Worm (Caenorhabditis elegans) whole organism, late embryonic: Measurements from ENCODE around the gene K04A8.19.

Experiments used
- C08G9.2 ChIP-seq: sonication (generic microtip); optimal IDR thresholded peaks from 2 replicates; lab custom pipeline; 2016; ENCODE audit warnings: mild to moderate bottlenecking, missing genetic modification characterization, moderate library complexity, missing compliant biosample characterization
- C38D4.7 ChIP-seq: fragments of 200-800 bp; sonication (Bioruptor generic); optimal IDR thresholded peaks from 2 replicates; lab custom pipeline; 2018; ENCODE audit warnings: mild to moderate bottlenecking, missing genetic modification characterization, moderate library complexity, missing compliant biosample characterization
- F13H6.1 ChIP-seq: sonication (generic microtip); optimal IDR thresholded peaks from 2 replicates; lab custom pipeline; 2016; ENCODE audit warnings: missing genetic modification characterization, missing compliant biosample characterization
- K02D7.2 ChIP-seq: sonication (generic microtip); optimal IDR thresholded peaks from 2 replicates; lab custom pipeline; 2017; ENCODE audit warnings: mild to moderate bottlenecking, missing genetic modification characterization, missing compliant biosample characterization
- T23F11.4 ChIP-seq: fragments of 200-800 bp; sonication (Bioruptor generic); optimal IDR thresholded peaks from 2 replicates; lab custom pipeline; 2018; ENCODE audit warnings: mild to moderate bottlenecking, missing genetic modification characterization, missing compliant biosample characterization
- Y22D7AL.16 ChIP-seq: sonication (generic microtip); optimal IDR thresholded peaks from 2 replicates; lab custom pipeline; 2016; ENCODE audit warnings: missing genetic modification characterization, missing compliant biosample characterization
- ama-1 ChIP-seq: fragments of 150-350 bp; optimal IDR thresholded peaks from 2 replicates; lab custom pipeline; 2014
- ceh-18 ChIP-seq: sonication (generic microtip); optimal IDR thresholded peaks from 2 replicates; lab custom pipeline; 2016; ENCODE audit warnings: missing genetic modification characterization, missing compliant biosample characterization
- ceh-2 ChIP-seq: sonication (generic microtip); optimal IDR thresholded peaks from 2 replicates; lab custom pipeline; 2016; ENCODE audit warnings: missing genotype, missing genetic modification characterization, missing compliant biosample characterization
- ceh-31 ChIP-seq: sonication (generic microtip); optimal IDR thresholded peaks from 2 replicates; lab custom pipeline; 2016; ENCODE audit warnings: missing genetic modification characterization, missing compliant biosample characterization
- ceh-45 ChIP-seq: fragments of 200-800 bp; sonication (Bioruptor generic); IDR thresholded peaks from 2 replicates; pipeline ENCODE4 v1.3.6; 2022; ENCODE audit warnings: missing genetic modification reagents, missing genetic modification characterization, missing compliant biosample characterization
- dve-1 ChIP-seq: sonication (generic microtip); optimal IDR thresholded peaks from 2 replicates; lab custom pipeline; 2017; ENCODE audit warnings: antibody characterized with exemption, mild to moderate bottlenecking, missing genetic modification characterization, missing compliant biosample characterization
- elt-2 ChIP-seq: sonication (generic microtip); optimal IDR thresholded peaks from 2 replicates; lab custom pipeline; 2016; ENCODE audit warnings: missing genetic modification reagents, missing genetic modification characterization, missing compliant biosample characterization
- ets-4 ChIP-seq: sonication (generic microtip); optimal IDR thresholded peaks from 2 replicates; lab custom pipeline; 2016; ENCODE audit warnings: missing genetic modification characterization, missing compliant biosample characterization
- eyg-1 ChIP-seq: sonication (generic microtip); optimal IDR thresholded peaks from 2 replicates; lab custom pipeline; 2016; ENCODE audit warnings: missing genotype, missing genetic modification characterization, missing compliant biosample characterization
- fax-1 ChIP-seq: sonication (generic microtip); optimal IDR thresholded peaks from 2 replicates; lab custom pipeline; 2016; ENCODE audit warnings: missing genotype, missing genetic modification characterization, missing compliant biosample characterization
- hlh-13 ChIP-seq: fragments of 200-800 bp; sonication (Bioruptor generic); optimal IDR thresholded peaks from 2 replicates; lab custom pipeline; 2018; ENCODE audit warnings: mild to moderate bottlenecking, missing genetic modification characterization, missing compliant biosample characterization
- hlh-6 ChIP-seq: sonication (generic microtip); optimal IDR thresholded peaks from 2 replicates; lab custom pipeline; 2016; ENCODE audit warnings: missing genotype, missing genetic modification characterization, missing compliant biosample characterization
- lim-6 ChIP-seq: sonication (generic microtip); optimal IDR thresholded peaks from 2 replicates; lab custom pipeline; 2016; ENCODE audit warnings: missing genetic modification characterization, missing compliant biosample characterization
- mec-3 ChIP-seq: sonication (generic microtip); optimal IDR thresholded peaks from 2 replicates; lab custom pipeline; 2016; ENCODE audit warnings: borderline replicate concordance, missing genetic modification characterization, missing compliant biosample characterization
- nfya-1 ChIP-seq: sonication (generic microtip); optimal IDR thresholded peaks from 2 replicates; lab custom pipeline; 2017; ENCODE audit warnings: missing genetic modification characterization, mild to moderate bottlenecking, missing compliant biosample characterization, antibody characterized with exemption, moderate library complexity
- nhr-232 ChIP-seq: sonication (generic microtip); optimal IDR thresholded peaks from 2 replicates; lab custom pipeline; 2016; ENCODE audit warnings: missing genetic modification characterization, missing compliant biosample characterization
- npax-4 ChIP-seq: sonication (generic microtip); optimal IDR thresholded peaks from 2 replicates; lab custom pipeline; 2016; ENCODE audit warnings: missing genetic modification characterization, missing compliant biosample characterization
- odd-2 ChIP-seq: sonication (generic microtip); optimal IDR thresholded peaks from 2 replicates; lab custom pipeline; 2017; ENCODE audit warnings: antibody characterized with exemption, mild to moderate bottlenecking, missing genetic modification characterization, missing compliant biosample characterization
- pag-3 ChIP-seq: sonication (generic microtip); optimal IDR thresholded peaks from 2 replicates; lab custom pipeline; 2016; ENCODE audit warnings: missing compliant biosample characterization, missing genetic modification characterization, borderline replicate concordance
- pat-9 ChIP-seq: fragments of 200-800 bp; sonication (Bioruptor generic); optimal IDR thresholded peaks from 2 replicates; lab custom pipeline; 2018; ENCODE audit warnings: mild to moderate bottlenecking, missing genetic modification characterization, moderate library complexity, missing compliant biosample characterization
- pha-2 ChIP-seq: sonication (generic microtip); optimal IDR thresholded peaks from 2 replicates; lab custom pipeline; 2017; ENCODE audit warnings: mild to moderate bottlenecking, missing genetic modification characterization, missing compliant biosample characterization
- pha-4 ChIP-seq: fragments of 150-350 bp; optimal IDR thresholded peaks from 2 replicates; lab custom pipeline; 2018; ENCODE audit warnings: missing biosample characterization, missing genetic modification reagents, missing genetic modification characterization
- pros-1 ChIP-seq: fragments of 150-350 bp; optimal IDR thresholded peaks from 2 replicates; lab custom pipeline; 2014; ENCODE audit warnings: missing biosample characterization, missing genetic modification reagents, missing genetic modification characterization
- ref-2 ChIP-seq: sonication (generic microtip); optimal IDR thresholded peaks from 2 replicates; lab custom pipeline; 2016; ENCODE audit warnings: missing genetic modification characterization, missing compliant biosample characterization
- rnt-1 ChIP-seq: sonication (generic microtip); optimal IDR thresholded peaks from 2 replicates; lab custom pipeline; 2016; ENCODE audit warnings: missing genetic modification characterization, missing compliant biosample characterization
- sdc-2 ChIP-seq: sonication (generic microtip); optimal IDR thresholded peaks from 2 replicates; lab custom pipeline; 2016; ENCODE audit warnings: missing genotype, missing genetic modification characterization, missing compliant biosample characterization
- sox-2 ChIP-seq: fragments of 200-800 bp; sonication (Bioruptor generic); IDR thresholded peaks from 2 replicates; pipeline ENCODE4 v1.3.6; 2022; ENCODE audit warnings: missing genetic modification reagents, missing genetic modification characterization, missing compliant biosample characterization
- sox-4 ChIP-seq: sonication (generic microtip); optimal IDR thresholded peaks from 2 replicates; lab custom pipeline; 2017; ENCODE audit warnings: mild to moderate bottlenecking, missing genetic modification characterization, inconsistent platforms, missing compliant biosample characterization
- tbx-2 ChIP-seq: sonication (generic microtip); optimal IDR thresholded peaks from 2 replicates; lab custom pipeline; 2016; ENCODE audit warnings: missing genetic modification characterization, missing compliant biosample characterization
- tbx-7 ChIP-seq: sonication (generic microtip); optimal IDR thresholded peaks from 2 replicates; lab custom pipeline; 2016; ENCODE audit warnings: missing genotype, missing genetic modification characterization, missing compliant biosample characterization
- ttx-3 ChIP-seq: sonication (generic microtip); optimal IDR thresholded peaks from 2 replicates; lab custom pipeline; 2016; ENCODE audit warnings: missing genetic modification reagents, missing genetic modification characterization, missing compliant biosample characterization
- unc-3 ChIP-seq, 2 experiments: fragments of 200-800 bp in 1 of 2; sonication (Bioruptor generic) in 1 of 2; sonication (generic microtip) in 1 of 2; conservative IDR thresholded peaks in 1 of 2; optimal IDR thresholded peaks in 1 of 2; 2 replicates each; pipeline versions ENCODE4 v1.3.6 to Lab custom; 2016 to 2022; ENCODE audit warnings: missing compliant biosample characterization in 2 of 2, missing genetic modification characterization in 2 of 2, missing genetic modification reagents in 1 of 2
- unc-42 ChIP-seq: sonication (generic microtip); optimal IDR thresholded peaks from 2 replicates; lab custom pipeline; 2016; ENCODE audit warnings: missing genotype, missing genetic modification characterization, missing compliant biosample characterization
- unc-55 ChIP-seq: sonication (generic microtip); optimal IDR thresholded peaks from 2 replicates; lab custom pipeline; 2017; ENCODE audit warnings: missing biosample characterization, missing genetic modification reagents, missing genetic modification characterization

The K04A8.19 gene

DNA sequence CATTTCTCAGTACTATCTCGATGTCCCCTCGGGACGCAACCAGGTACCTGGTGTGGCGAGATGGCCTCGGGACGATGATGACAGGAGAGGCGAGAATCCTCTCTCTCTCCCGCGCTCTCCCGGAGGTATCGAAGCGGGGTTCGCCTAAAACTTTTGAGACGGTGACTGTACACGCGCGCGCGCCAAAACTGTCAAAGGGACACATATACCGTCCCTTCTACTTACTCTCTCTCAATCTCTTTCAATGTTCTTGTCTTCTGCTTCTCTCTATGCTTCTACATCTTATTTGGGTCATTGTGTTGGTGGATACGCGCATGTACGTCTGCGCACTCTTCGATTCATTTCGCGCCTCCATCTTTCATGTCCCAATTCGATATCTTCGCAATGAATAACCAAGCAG lies 12.3 kb downstream of the K04A8.19 start:
- TF ChIP-seq sox-2 (GFP tag; lab: Robert Waterston, UW) (no peak), tbx-2 (tag; lab: Kevin White, UChicago) (peak; percentile 32), ref-2 (peak; percentile 55), hlh-6 (tag; lab: Kevin White, UChicago) (no peak), F13H6.1 (tag; lab: Kevin White, UChicago) (no peak), ceh-18 (tag; lab: Kevin White, UChicago) (no peak), lim-6 (no peak), C38D4.7 (GFP tag; lab: Kevin White, UChicago) (no peak), ets-4 (tag; lab: Kevin White, UChicago) (no peak), T23F11.4 (GFP tag; lab: Kevin White, UChicago) (peak; percentile 37), odd-2 (tag; lab: Kevin White, UChicago) (no peak), hlh-13 (no peak), pha-2 (tag; lab: Kevin White, UChicago) (no peak), pros-1 (tag; lab: Kevin White, UChicago) (peak; percentile 58), unc-3 (GFP tag; conservative IDR thresholded peaks at IDR 0.05; lab: Robert Waterston, UW) (no peak), unc-3 (tag; optimal IDR thresholded peaks at IDR 0.05; lab: Kevin White, UChicago) (no peak), pat-9 (tag; lab: Kevin White, UChicago) (no peak), Y22D7AL.16 (no peak), tbx-7 (tag; lab: Kevin White, UChicago) (no peak), unc-55 (GFP tag; lab: Kevin White, UChicago) (no peak), K02D7.2 (tag; lab: Kevin White, UChicago) (no peak), dve-1 (no peak), eyg-1 (no peak), ttx-3 (tag; lab: Kevin White, UChicago) (no peak), npax-4 (tag; lab: Kevin White, UChicago) (no peak), nhr-232 (no peak), pag-3 (tag; lab: Kevin White, UChicago) (no peak), pha-4 (tag; lab: Kevin White, UChicago) (no peak)

DNA sequence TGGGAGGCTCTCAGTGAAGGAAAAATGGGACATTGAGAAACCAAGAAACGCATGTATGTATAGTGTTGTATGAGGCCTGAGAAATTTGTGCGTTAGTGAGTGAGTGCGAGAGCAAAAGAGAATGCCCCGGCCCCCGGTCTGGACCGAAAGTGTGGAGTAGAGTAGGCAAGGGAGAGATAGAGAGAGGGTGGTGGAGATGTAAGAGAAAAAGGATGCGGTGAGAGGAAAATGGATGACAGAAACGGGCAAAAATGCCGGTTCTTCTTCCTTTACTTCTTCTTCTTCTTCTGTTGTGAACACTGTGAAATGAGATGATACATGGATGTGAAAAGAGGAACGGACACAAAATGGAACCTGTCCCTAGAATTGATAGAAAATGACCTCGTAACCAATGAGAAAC lies 15.9 kb downstream of the K04A8.19 start:
- no peak for TF ChIP-seq sdc-2
- TF ChIP-seq ceh-31 (tag; lab: Kevin White, UChicago), result peak; percentile 32
- 0 out of 2 replicates have a peak, but pooled peaks have one; percentile 29 for TF ChIP-seq ceh-45 (GFP tag; lab: Robert Waterston, UW)
- peak; percentile 3 for TF ChIP-seq hlh-6 (tag; lab: Kevin White, UChicago)
- peak; percentile 45 for TF ChIP-seq ceh-18 (tag; lab: Kevin White, UChicago)
- no peak for TF ChIP-seq sox-4 (tag; lab: Kevin White, UChicago)
- TF ChIP-seq F13H6.1 (tag; lab: Kevin White, UChicago), result no peak
- TF ChIP-seq C08G9.2, result peak; percentile 30
- no peak for TF ChIP-seq ceh-2 (tag; lab: Kevin White, UChicago)
- no peak for TF ChIP-seq fax-1 (tag; lab: Kevin White, UChicago)
- TF ChIP-seq elt-2 (tag; lab: Kevin White, UChicago), result no peak
- peak; percentile 13 for TF ChIP-seq nfya-1 (tag; lab: Kevin White, UChicago)
- TF ChIP-seq rnt-1 (tag; lab: Kevin White, UChicago), result no peak
- peak; percentile 32 for TF ChIP-seq unc-42 (tag; lab: Kevin White, UChicago)

DNA sequence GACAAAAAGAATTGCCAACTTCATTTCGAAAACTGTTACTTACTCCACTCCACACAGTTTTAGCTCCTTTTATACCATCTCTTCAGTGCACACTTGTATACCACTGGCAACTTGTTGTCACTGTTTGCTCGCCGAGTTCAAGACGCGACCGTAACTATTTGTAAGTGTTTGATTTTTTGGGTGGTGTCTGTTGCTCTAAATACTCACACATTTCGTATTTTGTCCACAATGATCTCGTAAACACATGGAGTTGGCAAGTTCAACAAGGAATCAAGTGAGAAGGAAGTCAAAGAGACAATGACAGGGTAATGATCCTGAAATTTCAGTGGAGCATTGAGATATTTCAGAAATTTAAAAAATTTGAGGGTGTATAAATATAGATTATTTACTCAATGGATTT lies 21.2 kb downstream of the K04A8.19 start, which contains the start of gene hpo-26:
Gene hpo-26, minus strand, starts transcription at position 31 of the 400 bp plus-strand sequence.
- TF ChIP-seq mec-3 (tag; lab: Kevin White, UChicago) (no peak), ama-1 (lab: Kevin White, UChicago) (peak; percentile 6)
